Worm (Caenorhabditis elegans) whole organism, L3 larva: ENCODE data around the gene C14E2.3.

Experiments
- ZK546.5 ChIP-seq: sonication (generic microtip); optimal IDR thresholded peaks from 2 replicates; lab custom pipeline; 2017; ENCODE audit warnings: missing biosample characterization, missing genetic modification characterization
- ceh-16 ChIP-seq: sonication (generic microtip); optimal IDR thresholded peaks from 2 replicates; lab custom pipeline; 2017; ENCODE audit warnings: missing biosample characterization, missing genetic modification characterization
- ceh-82 ChIP-seq: fragments of 150-350 bp; optimal IDR thresholded peaks from 2 replicates; lab custom pipeline; 2014; ENCODE audit warnings: missing biosample characterization, missing genetic modification characterization
- eor-1 ChIP-seq, 2 experiments: fragments of 150-350 bp; optimal IDR thresholded peaks; 2 replicates each; lab custom pipeline; 2014 to 2018; ENCODE audit warnings: missing biosample characterization in 2 of 2, missing genetic modification characterization in 2 of 2
- fos-1 ChIP-seq: fragments of 150-350 bp; optimal IDR thresholded peaks from 2 replicates; lab custom pipeline; 2014; ENCODE audit warnings: missing biosample characterization, missing genetic modification characterization
- nfya-1 ChIP-seq: sonication (generic microtip); optimal IDR thresholded peaks from 2 replicates; lab custom pipeline; 2017; ENCODE audit warnings: missing genetic modification characterization, mild to moderate bottlenecking, missing compliant biosample characterization, antibody characterized with exemption, moderate library complexity; ENCODE audit not compliant: insufficient read depth
- nhr-25 ChIP-seq: sonication (generic microtip); optimal IDR thresholded peaks from 2 replicates; lab custom pipeline; 2017; ENCODE audit warnings: missing biosample characterization, missing genetic modification characterization
- pha-4 ChIP-seq: fragments of 150-350 bp; optimal IDR thresholded peaks from 2 replicates; lab custom pipeline; 2014; ENCODE audit warnings: missing biosample characterization, missing genetic modification reagents, missing genetic modification characterization
- pqm-1 ChIP-seq: fragments of 150-350 bp; optimal IDR thresholded peaks from 2 replicates; lab custom pipeline; 2017; ENCODE audit warnings: missing biosample characterization, missing genetic modification characterization, inconsistent platforms
- tbx-2 ChIP-seq: sonication (generic microtip); optimal IDR thresholded peaks from 2 replicates; lab custom pipeline; 2016; ENCODE audit warnings: mild to moderate bottlenecking, missing genetic modification characterization, missing compliant biosample characterization

DNA sequence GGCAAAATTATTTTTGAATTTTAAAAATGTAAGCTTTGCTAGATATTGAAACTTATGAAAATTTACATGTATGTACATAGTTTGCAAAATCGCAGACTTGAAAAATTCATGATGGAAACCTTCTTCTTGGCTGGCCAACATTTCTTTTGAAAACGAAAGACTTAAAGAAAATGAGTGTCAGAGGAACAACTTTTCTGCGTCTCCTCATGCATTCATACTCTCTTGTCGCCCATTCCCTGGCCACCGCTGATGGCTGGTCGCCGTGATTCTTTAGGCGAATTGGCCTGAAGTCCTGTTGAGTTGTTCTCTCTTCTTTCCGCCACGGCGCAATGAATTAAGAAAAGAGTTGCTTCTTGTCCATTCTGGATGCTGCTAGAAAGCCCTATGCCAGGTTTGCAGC is 15.3 kb downstream of the C14E2.3 start:
- TF ChIP-seq eor-1 (tag; optimal IDR thresholded peaks at IDR 0.05; lab: Kevin White, UChicago) = no peak
- no peak for TF ChIP-seq tbx-2 (tag; lab: Kevin White, UChicago)
- TF ChIP-seq ceh-82 (tag; lab: Kevin White, UChicago) = no peak
- TF ChIP-seq pqm-1 (tag; lab: Kevin White, UChicago) = no peak
- no peak for TF ChIP-seq nfya-1 (tag; lab: Kevin White, UChicago)
- no peak for TF ChIP-seq ZK546.5 (tag; lab: Kevin White, UChicago)
- no peak for TF ChIP-seq fos-1
- no peak for TF ChIP-seq ceh-16
- no peak for TF ChIP-seq nhr-25 (tag; lab: Kevin White, UChicago)
- TF ChIP-seq pha-4 (tag; lab: Kevin White, UChicago) = no peak
